Fruit fly (Drosophila melanogaster) whole organism, prepupa: Measurements from ENCODE around the gene Sur.

Experiments
- Blimp-1 ChIP-seq: fragments of 200-800 bp; sonication (Bioruptor generic); optimal IDR thresholded peaks from 3 replicates; lab custom pipeline; 2017; ENCODE audit warnings: missing biosample characterization, missing genetic modification characterization, mild to moderate bottlenecking, moderate library complexity, missing genetic modification reagents
- CG10631 ChIP-seq: fragments of 200-800 bp; sonication (Bioruptor generic); optimal IDR thresholded peaks from 2 replicates; lab custom pipeline; 2016; ENCODE audit warnings: missing biosample characterization, missing genetic modification characterization
- CG10669 ChIP-seq: fragments of 200-800 bp; sonication (Bioruptor generic); optimal IDR thresholded peaks from 3 replicates; lab custom pipeline; 2018; ENCODE audit warnings: missing biosample characterization, mild to moderate bottlenecking, missing genetic modification characterization, moderate library complexity
- CG11294 ChIP-seq: fragments of 200-800 bp; sonication (Bioruptor generic); IDR thresholded peaks from 2 replicates; pipeline ENCODE4 v1.3.6; 2022; ENCODE audit warnings: missing biosample characterization, missing genetic modification characterization
- CG11762 ChIP-seq: fragments of 200-800 bp; sonication (Bioruptor generic); optimal IDR thresholded peaks from 3 replicates; lab custom pipeline; 2016; ENCODE audit warnings: missing biosample characterization, missing genetic modification characterization; ENCODE audit not compliant: insufficient read depth
- CG11902 ChIP-seq: fragments of 200-800 bp; sonication (Bioruptor generic); optimal IDR thresholded peaks from 3 replicates; lab custom pipeline; 2016; ENCODE audit warnings: missing biosample characterization, missing genetic modification characterization
- CG3032 ChIP-seq: fragments of 200-800 bp; optimal IDR thresholded peaks from 2 replicates; lab custom pipeline; 2019; ENCODE audit warnings: missing biosample characterization, mild to moderate bottlenecking, missing genetic modification characterization, moderate library complexity
- CG34406 ChIP-seq: fragments of 200-800 bp; sonication (Bioruptor generic); optimal IDR thresholded peaks from 3 replicates; lab custom pipeline; 2016; ENCODE audit warnings: missing biosample characterization, missing genetic modification characterization
- CG4318 ChIP-seq: fragments of 200-800 bp; sonication (Bioruptor generic); optimal IDR thresholded peaks from 3 replicates; lab custom pipeline; 2017; ENCODE audit warnings: missing biosample characterization, mild to moderate bottlenecking, missing genetic modification characterization
- CG6163 ChIP-seq: fragments of 200-800 bp; sonication (Bioruptor generic); IDR thresholded peaks from 3 replicates; pipeline ENCODE4 v1.3.6; 2022; ENCODE audit warnings: missing biosample characterization, missing genetic modification characterization
- CG6276 ChIP-seq: fragments of 200-800 bp; sonication (Bioruptor generic); optimal IDR thresholded peaks from 2 replicates; lab custom pipeline; 2017; ENCODE audit warnings: missing biosample characterization, mild to moderate bottlenecking, missing genetic modification characterization
- CG6808 ChIP-seq: fragments of 200-800 bp; sonication (Bioruptor generic); optimal IDR thresholded peaks from 3 replicates; lab custom pipeline; 2017; ENCODE audit warnings: missing biosample characterization, missing genetic modification characterization, mild to moderate bottlenecking, moderate library complexity, missing genetic modification reagents
- CG7368 ChIP-seq: fragments of 200-800 bp; sonication (Bioruptor generic); optimal IDR thresholded peaks from 3 replicates; lab custom pipeline; 2016; ENCODE audit warnings: missing biosample characterization, missing genetic modification characterization
- CG8632 ChIP-seq: fragments of 200-800 bp; sonication (Bioruptor generic); optimal IDR thresholded peaks from 3 replicates; lab custom pipeline; 2016; ENCODE audit warnings: missing biosample characterization, missing genetic modification characterization
- Eip75B ChIP-seq: fragments of 200-800 bp; sonication (Bioruptor generic); optimal IDR thresholded peaks from 3 replicates; lab custom pipeline; 2016; ENCODE audit warnings: missing biosample characterization, missing genetic modification characterization
- Eip78C ChIP-seq: fragments of 200-800 bp; sonication (Bioruptor generic); peaks from one replicate; lab custom pipeline; 2016; ENCODE audit warnings: missing biosample characterization, missing genetic modification characterization
- Eip93F ChIP-seq: fragments of 200-800 bp; sonication (Bioruptor generic); optimal IDR thresholded peaks from 2 replicates; lab custom pipeline; 2016; ENCODE audit warnings: missing biosample characterization, mild to moderate bottlenecking, missing genetic modification characterization
- Ets21C ChIP-seq: fragments of 200-800 bp; sonication (Bioruptor generic); optimal IDR thresholded peaks from 3 replicates; lab custom pipeline; 2016; ENCODE audit warnings: missing biosample characterization, missing genetic modification characterization
- Hr38 ChIP-seq: sonication (Bioruptor generic); optimal IDR thresholded peaks from 2 replicates; lab custom pipeline; 2016; ENCODE audit warnings: missing biosample characterization, missing genetic modification characterization
- Met ChIP-seq: fragments of 200-800 bp; sonication (Bioruptor generic); optimal IDR thresholded peaks from 3 replicates; lab custom pipeline; 2016; ENCODE audit warnings: missing biosample characterization, missing genetic modification characterization
- Sox15 ChIP-seq: fragments of 200-800 bp; sonication (Bioruptor generic); optimal IDR thresholded peaks from 3 replicates; lab custom pipeline; 2016; ENCODE audit warnings: missing biosample characterization, missing genetic modification characterization
- achi ChIP-seq: fragments of 200-800 bp; sonication (Bioruptor generic); optimal IDR thresholded peaks from 3 replicates; lab custom pipeline; 2016; ENCODE audit warnings: missing biosample characterization, missing genetic modification characterization
- dsx ChIP-seq: fragments of 200-800 bp; optimal IDR thresholded peaks from 3 replicates; lab custom pipeline; 2019; ENCODE audit warnings: missing biosample characterization, mild to moderate bottlenecking, missing genetic modification characterization, moderate library complexity; ENCODE audit not compliant: poor library complexity, severe bottlenecking
- eg ChIP-seq: fragments of 200-800 bp; sonication (Bioruptor generic); IDR thresholded peaks from 3 replicates; pipeline ENCODE4 v1.3.6; 2022; ENCODE audit warnings: missing biosample characterization, missing genetic modification characterization
- esn ChIP-seq: fragments of 200-800 bp; sonication (Bioruptor generic); optimal IDR thresholded peaks from 2 replicates; lab custom pipeline; 2016; ENCODE audit warnings: missing biosample characterization, mild to moderate bottlenecking, missing genetic modification characterization, moderate library complexity
- fd59A ChIP-seq: fragments of 200-800 bp; sonication (Bioruptor generic); optimal IDR thresholded peaks from 2 replicates; lab custom pipeline; 2017; ENCODE audit warnings: missing biosample characterization, mild to moderate bottlenecking, missing genetic modification characterization, missing genetic modification reagents
- fd85E ChIP-seq: fragments of 200-800 bp; sonication (Bioruptor generic); optimal IDR thresholded peaks from 3 replicates; lab custom pipeline; 2016; ENCODE audit warnings: missing biosample characterization, missing genetic modification characterization
- fkh ChIP-seq: fragments of 200-800 bp; sonication (Bioruptor generic); optimal IDR thresholded peaks from 3 replicates; lab custom pipeline; 2017; ENCODE audit warnings: missing biosample characterization, mild to moderate bottlenecking, missing genetic modification characterization, moderate library complexity
- lz ChIP-seq: fragments of 200-800 bp; sonication (Bioruptor generic); optimal IDR thresholded peaks from 3 replicates; lab custom pipeline; 2016; ENCODE audit warnings: missing biosample characterization, missing genetic modification characterization
- spab ChIP-seq: fragments of 200-800 bp; sonication (Bioruptor generic); optimal IDR thresholded peaks from 2 replicates; lab custom pipeline; 2017; ENCODE audit warnings: missing biosample characterization, mild to moderate bottlenecking, missing genetic modification characterization, missing genetic modification reagents
- ss ChIP-seq, 2 experiments: fragments of 200-800 bp; sonication (Bioruptor generic); optimal IDR thresholded peaks; 2 replicates in 1 of 2; 3 replicates in 1 of 2; lab custom pipeline; 2017 to 2018; ENCODE audit warnings: mild to moderate bottlenecking in 2 of 2, missing biosample characterization in 2 of 2, missing genetic modification characterization in 2 of 2, moderate library complexity in 1 of 2
- svp ChIP-seq: fragments of 200-800 bp; sonication (Bioruptor generic); peaks from one replicate; lab custom pipeline; 2016; ENCODE audit warnings: missing biosample characterization, missing genetic modification characterization
- vri ChIP-seq: fragments of 200-800 bp; sonication (Bioruptor generic); optimal IDR thresholded peaks from 3 replicates; lab custom pipeline; 2016; ENCODE audit warnings: missing biosample characterization, mild to moderate bottlenecking, missing genetic modification characterization

The Sur gene

DNA sequence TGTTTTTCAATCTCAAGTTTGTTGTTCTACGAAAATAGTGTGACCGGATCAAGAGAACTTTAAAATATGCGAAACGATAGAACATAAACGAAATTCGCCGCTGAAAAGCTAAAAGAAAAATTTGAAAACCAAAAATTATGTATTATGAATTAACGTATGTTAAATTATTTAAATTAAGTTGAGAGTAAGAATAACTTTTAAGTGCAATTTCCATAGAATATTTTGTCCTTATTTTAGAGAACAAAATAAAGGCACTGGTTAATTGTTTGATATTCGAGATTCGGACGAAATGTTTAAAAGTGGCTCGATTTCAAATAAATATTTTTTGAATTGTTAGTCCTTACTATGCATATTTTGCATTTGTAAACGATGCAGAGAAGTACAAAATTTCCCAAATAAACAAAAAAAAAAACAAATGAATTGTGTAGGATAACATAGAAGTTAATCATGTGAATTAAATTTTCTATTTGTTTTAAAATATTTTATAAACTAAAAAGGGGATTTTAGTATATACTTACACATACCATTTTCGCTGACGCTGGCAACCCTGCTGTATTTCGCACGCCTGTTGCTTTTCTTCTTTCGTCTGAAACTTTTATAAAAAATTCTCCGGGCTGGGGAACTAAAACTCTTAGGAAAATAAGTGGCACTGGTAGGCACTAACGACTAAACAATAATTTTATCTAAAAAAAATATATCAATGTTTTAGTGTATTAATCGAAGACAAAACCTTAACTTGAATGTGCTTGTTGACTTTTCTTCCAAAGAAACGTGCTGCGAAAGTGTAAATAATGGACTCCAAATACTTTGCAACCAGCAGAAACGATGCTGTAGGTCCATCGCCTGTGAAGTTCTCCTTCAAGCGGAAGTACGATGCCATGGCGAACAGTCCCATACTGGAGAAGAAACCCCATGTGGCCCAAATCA lies 12.0 kb upstream of the Sur start, which contains the start of the genes CG5727 and ath:
TSS of gene CG5727 (minus strand) at position 51 of the 927 bp plus-strand sequence.
TSS of gene ath (plus strand) at position 513 of the 927 bp plus-strand sequence.
- TF ChIP-seq fd59A (GFP tag; lab: Kevin White, UChicago) (no peak), CG11762 (GFP tag; lab: Kevin White, UChicago) (peak; percentile 0), Met (no peak), fkh (GFP tag; lab: Kevin White, UChicago) (peak; percentile 73), svp (GFP tag; lab: Kevin White, UChicago) (no peak), CG7368 (GFP tag; lab: Kevin White, UChicago) (no peak), dsx (GFP tag; lab: Kevin White, UChicago) (no peak), CG6163 (GFP tag; lab: Robert Waterston, UW) (no peak), ss (GFP tag; optimal IDR thresholded peaks at IDR 0.05; lab: Kevin White, UChicago) (no peak), Ets21C (GFP tag; lab: Kevin White, UChicago) (no peak), CG11902 (no peak), CG3032 (tag; lab: Kevin White, UChicago) (peak; percentile 44), Eip78C (peak; percentile 71), Eip93F (GFP tag; lab: Kevin White, UChicago) (no peak), achi (no peak), vri (GFP tag; lab: Kevin White, UChicago) (no peak), spab (GFP tag; lab: Kevin White, UChicago) (no peak), Hr38 (GFP tag; lab: Kevin White, UChicago) (no peak), CG34406 (GFP tag; lab: Kevin White, UChicago) (no peak), Sox15 (GFP tag; lab: Kevin White, UChicago) (no peak), CG6276 (no peak), CG4318 (GFP tag; lab: Kevin White, UChicago) (no peak), CG8632 (GFP tag; lab: Kevin White, UChicago) (no peak), CG10669 (no peak), Eip75B (GFP tag; lab: Kevin White, UChicago) (no peak), CG11294 (GFP tag; lab: Robert Waterston, UW) (no peak), lz (GFP tag; lab: Kevin White, UChicago) (no peak), fd85E (GFP tag; lab: Kevin White, UChicago) (no peak), esn (peak; percentile 18), CG10631 (no peak), eg (no peak), CG6808 (no peak), Blimp-1 (no peak)

DNA sequence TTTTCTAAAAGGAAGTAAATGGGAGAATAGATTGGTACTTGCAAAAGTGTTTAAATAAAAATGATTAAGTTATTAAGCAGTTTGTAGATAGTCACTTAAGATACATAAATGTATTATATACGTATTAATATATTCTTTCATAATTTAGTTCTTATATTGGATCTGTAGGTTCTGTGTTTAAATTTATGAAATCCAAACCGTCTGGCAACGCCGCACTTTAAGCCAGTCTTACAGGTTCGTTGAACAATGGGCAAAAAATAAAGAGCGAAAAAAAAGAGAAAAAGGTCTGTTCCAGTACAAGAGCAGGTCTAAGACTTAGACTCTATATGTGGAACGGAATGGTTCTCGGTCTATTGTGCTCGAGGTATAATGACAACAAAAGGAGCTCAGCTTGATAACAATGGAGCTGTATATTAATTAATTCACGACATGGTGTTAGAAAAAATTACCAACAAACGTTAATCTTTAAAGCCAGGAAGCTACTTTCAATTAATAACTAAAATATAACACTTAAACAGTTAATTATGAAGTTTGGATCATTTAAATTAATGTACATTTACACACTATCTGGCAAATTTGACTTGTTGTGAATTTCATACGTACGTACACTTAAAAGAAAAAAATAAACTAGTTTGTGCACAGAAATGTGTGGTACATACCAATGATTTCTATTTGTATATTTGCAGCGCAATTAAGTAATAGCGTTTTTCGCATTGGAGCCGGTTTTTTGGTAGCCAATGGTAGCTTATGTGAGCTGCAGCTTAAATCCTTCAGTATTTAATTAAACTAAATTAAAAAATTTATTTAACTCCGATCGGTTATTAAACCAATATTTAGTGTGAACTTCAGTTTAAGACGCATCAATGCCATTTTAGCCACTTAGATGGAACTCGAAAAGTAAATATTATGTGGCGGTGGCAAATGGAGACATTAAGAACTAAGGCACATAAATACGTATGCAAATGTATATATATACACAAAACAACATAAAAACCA lies 10.2 kb upstream of the Sur start, which contains the start of gene CG5731:
TSS of gene CG5731 (minus strand) at position 946 of the 996 bp plus-strand sequence.
- TF ChIP-seq CG10669 (no peak), Eip75B (GFP tag; lab: Kevin White, UChicago) (no peak), Met (no peak), Eip78C (peak; percentile 70), CG10631 (peak; percentile 31), fkh (GFP tag; lab: Kevin White, UChicago) (peak; percentile 41)
- TF ChIP-seq, all 60 proteins: peak for 3
